Worm (Caenorhabditis elegans) whole organism, L3 larva: ENCODE data around the gene F21H7.12.

Source experiments
- elt-1 ChIP-seq: fragments of 150-350 bp; optimal IDR thresholded peaks from 2 replicates; lab custom pipeline; 2014; ENCODE audit warnings: missing biosample characterization, missing genetic modification characterization
- fos-1 ChIP-seq: fragments of 150-350 bp; optimal IDR thresholded peaks from 2 replicates; lab custom pipeline; 2014; ENCODE audit warnings: missing biosample characterization, missing genetic modification characterization
- mdl-1 ChIP-seq: fragments of 150-350 bp; optimal IDR thresholded peaks from 2 replicates; lab custom pipeline; 2014; ENCODE audit warnings: missing biosample characterization, missing genetic modification characterization
- nfya-1 ChIP-seq: sonication (generic microtip); optimal IDR thresholded peaks from 2 replicates; lab custom pipeline; 2017; ENCODE audit warnings: missing genetic modification characterization, mild to moderate bottlenecking, missing compliant biosample characterization, antibody characterized with exemption, moderate library complexity; ENCODE audit not compliant: insufficient read depth
- ztf-4 ChIP-seq: fragments of 150-350 bp; optimal IDR thresholded peaks from 2 replicates; lab custom pipeline; 2014; ENCODE audit warnings: missing biosample characterization, missing genetic modification characterization

DNA sequence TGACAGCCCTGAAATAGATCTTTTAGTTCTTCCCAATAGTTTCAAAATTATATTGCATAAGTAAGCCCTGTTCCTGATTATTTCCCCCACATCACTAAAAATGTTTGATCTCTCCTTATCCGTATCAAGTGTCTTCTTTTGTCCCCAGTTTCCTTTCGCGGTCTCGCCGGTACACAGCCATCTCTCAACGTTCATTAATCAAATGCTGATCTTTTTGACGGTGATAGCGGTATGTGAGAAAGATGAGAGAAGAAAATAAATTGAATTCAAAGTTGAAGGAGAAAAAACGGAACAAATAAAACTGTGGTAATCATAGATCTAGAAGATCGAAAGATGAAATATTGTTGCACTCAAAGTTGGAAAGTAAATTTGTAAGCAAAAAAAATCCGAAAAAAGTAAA lies 18.3 kb upstream of the F21H7.12 start:
- TF ChIP-seq elt-1 (tag; lab: Kevin White, UChicago): no peak
- no peak for TF ChIP-seq mdl-1 (tag; lab: Kevin White, UChicago)
- TF ChIP-seq fos-1 (tag; lab: Kevin White, UChicago): no peak
- TF ChIP-seq ztf-4 (tag; lab: Kevin White, UChicago): no peak
- TF ChIP-seq nfya-1 (tag; lab: Kevin White, UChicago): no peak
